Worm (Caenorhabditis elegans): Measurements from ENCODE around the gene C27D6.12.

C27D6.12 gene

ce11 chrII:5130081-5130480 is 47.7 kb downstream of the C27D6.12 start, which contains the start of gene lgc-56:
Gene lgc-56 (plus strand): TSS chrII:5130381.
- TF ChIP-seq lsl-1 (GFP tag; optimal IDR thresholded peaks at IDR 0.05): no peak
- TF ChIP-seq sptf-2 (GFP tag; optimal IDR thresholded peaks at IDR 0.05): no peak

All from whole organism, young adult.